Worm (Caenorhabditis elegans) whole organism, L4 larva: ENCODE data around the gene C09H10.9.

Experiments used
- T26A8.4 ChIP-seq: fragments of 200-800 bp; sonication (Bioruptor generic); IDR thresholded peaks from 2 replicates; pipeline ENCODE4 v1.3.6; 2022; ENCODE audit warnings: missing genetic modification characterization, missing compliant biosample characterization
- lin-39 ChIP-seq: fragments of 150-350 bp; optimal IDR thresholded peaks from 2 replicates; lab custom pipeline; 2014; ENCODE audit warnings: missing biosample characterization, missing genetic modification reagents, missing genetic modification characterization
- mdl-1 ChIP-seq, 2 experiments: fragments of 150-350 bp in 1 of 2; sonication (generic microtip) in 1 of 2; optimal IDR thresholded peaks; 2 replicates each; lab custom pipeline; 2014 to 2017; ENCODE audit warnings: missing biosample characterization in 2 of 2, missing genetic modification characterization in 2 of 2
- snpc-1.2 ChIP-seq: fragments of 200-800 bp; sonication (Bioruptor generic); IDR thresholded peaks from 2 replicates; pipeline ENCODE4 v1.3.6; 2022; ENCODE audit warnings: missing genetic modification reagents, missing genetic modification characterization, missing compliant biosample characterization
- snpc-4 ChIP-seq: fragments of 150-350 bp; optimal IDR thresholded peaks from 2 replicates; lab custom pipeline; 2014; ENCODE audit warnings: missing biosample characterization, missing genetic modification characterization
- unc-62 ChIP-seq, 3 experiments: fragments of 150-350 bp in 1 of 3; sonication (generic microtip); optimal IDR thresholded peaks in 2 of 3; peaks in 1 of 3; 1 replicate in 1 of 3; 2 replicates in 2 of 3; lab custom pipeline; 2014 to 2017; ENCODE audit warnings: missing biosample characterization in 3 of 3, missing genetic modification characterization in 3 of 3, missing genetic modification reagents in 3 of 3, missing genotype in 1 of 3

DNA sequence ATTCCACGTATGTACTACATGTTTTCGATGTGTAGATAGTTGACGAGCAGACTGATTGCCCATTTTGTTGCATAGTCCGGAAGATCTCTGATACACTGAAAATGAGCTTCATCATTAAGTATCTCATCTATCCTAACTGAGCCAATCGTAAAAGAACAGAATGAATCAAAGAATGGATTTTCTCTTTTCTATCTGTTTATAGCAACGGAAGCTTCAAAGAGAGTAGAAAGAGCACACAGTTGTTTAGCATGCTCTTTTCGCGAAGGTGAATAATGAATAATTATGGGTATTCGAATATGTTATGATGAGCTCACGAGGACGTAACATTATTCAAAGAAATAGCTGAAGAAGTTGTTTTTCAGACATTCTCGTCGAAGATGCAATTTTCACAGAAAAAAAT is 6.8 kb downstream of the C09H10.9 start, which contains the start of gene glb-4:
- TF ChIP-seq T26A8.4 (GFP tag; lab: Robert Waterston, UW), result no peak
- no peak for TF ChIP-seq snpc-1.2 (GFP tag; lab: Robert Waterston, UW)
- TF ChIP-seq snpc-4, result no peak
- TF ChIP-seq mdl-1 (tag; optimal IDR thresholded peaks at IDR 0.05; lab: Kevin White, UChicago), result no peak
- TF ChIP-seq lin-39 (tag; lab: Kevin White, UChicago), result no peak
- no peak for TF ChIP-seq unc-62 (GFP tag; optimal IDR thresholded peaks at IDR 0.05 in 1 of 2; lab: Kevin White, UChicago)
- TF ChIP-seq unc-62 (tag; optimal IDR thresholded peaks at IDR 0.05; lab: Kevin White, UChicago), result no peak
